Fruit fly (Drosophila melanogaster): ENCODE measurements around the gene CG11034.

The CG11034 gene

DNA sequence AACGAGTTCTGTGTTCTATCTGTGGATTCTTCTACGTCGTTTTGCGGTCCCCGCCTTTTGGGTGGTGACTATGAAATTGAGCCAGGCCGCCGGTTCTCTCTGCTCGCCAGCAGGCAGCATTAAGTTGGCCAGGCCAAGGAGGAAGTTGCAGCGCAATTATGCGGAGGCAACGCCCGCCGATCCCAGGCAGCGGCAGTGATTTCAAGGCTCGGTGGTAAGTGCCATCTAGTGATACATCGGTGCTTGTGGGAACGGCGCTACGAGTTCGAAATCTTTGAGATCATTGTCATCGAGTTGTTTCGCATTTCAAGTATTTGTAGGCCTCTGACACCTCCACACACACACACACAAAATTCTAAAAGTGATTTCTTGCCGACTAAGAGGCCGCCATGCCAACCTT, 21.5 kb upstream of the CG11034 start, which contains the start of gene CG31913:
CG31913 (plus strand) TSS at position 301 of the 400 bp plus-strand sequence.
- TF ChIP-seq cwo (GFP tag; optimal IDR thresholded peaks at IDR 0.05): no peak
- no peak for TF ChIP-seq otp (GFP tag; IDR thresholded peaks at IDR 0.05)
- TF ChIP-seq CG6175 (GFP tag; IDR thresholded peaks at IDR 0.05): no peak
- no peak for TF ChIP-seq zen (tag; optimal IDR thresholded peaks at IDR 0.05)
- no peak for TF ChIP-seq CG9797 (GFP tag; optimal IDR thresholded peaks at IDR 0.05)
- TF ChIP-seq shn (GFP tag; optimal IDR thresholded peaks at IDR 0.05): no peak
- no peak for TF ChIP-seq Max (GFP tag; optimal IDR thresholded peaks at IDR 0.05)
- TF ChIP-seq CG7556 (GFP tag; optimal IDR thresholded peaks at IDR 0.05): no peak
- TF ChIP-seq sim (GFP tag; IDR thresholded peaks at IDR 0.05): no peak

DNA sequence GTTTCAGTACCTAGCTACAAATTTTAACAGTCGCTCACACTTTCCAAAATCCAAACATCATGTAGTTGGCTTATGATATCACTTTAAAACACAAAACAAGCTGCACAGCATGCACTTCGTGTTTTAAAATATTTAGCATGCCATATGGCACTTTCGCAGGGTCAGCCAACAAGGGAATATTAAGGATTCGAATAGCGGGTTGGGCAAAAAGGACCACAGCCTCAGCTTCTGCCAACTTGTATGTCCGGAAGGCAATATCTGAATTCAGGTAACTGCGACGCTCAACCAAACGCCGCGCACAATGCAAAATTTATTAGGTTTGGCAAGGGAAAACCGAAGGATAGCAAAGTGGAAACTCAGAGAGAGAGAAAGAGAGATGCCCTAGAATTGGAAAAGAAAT, 15.9 kb upstream of the CG11034 start:
- TF ChIP-seq Hsf (GFP tag; optimal IDR thresholded peaks at IDR 0.05) (no peak), tll (GFP tag; optimal IDR thresholded peaks at IDR 0.05) (peak in 1 of 2 experiments; percentile 59), zen (tag; optimal IDR thresholded peaks at IDR 0.05) (peak; percentile 46), Ets65A (GFP tag) (peak; percentile 29), CG15479 (GFP tag; optimal IDR thresholded peaks at IDR 0.05) (peak; percentile 15), CG14860 (GFP tag; IDR thresholded peaks at IDR 0.05; ENCODE audit: partially characterized antibody) (no peak), twi (tag; optimal IDR thresholded peaks at IDR 0.05) (peak; percentile 79), cad (GFP tag; optimal IDR thresholded peaks at IDR 0.05) (peak; percentile 54)

DNA sequence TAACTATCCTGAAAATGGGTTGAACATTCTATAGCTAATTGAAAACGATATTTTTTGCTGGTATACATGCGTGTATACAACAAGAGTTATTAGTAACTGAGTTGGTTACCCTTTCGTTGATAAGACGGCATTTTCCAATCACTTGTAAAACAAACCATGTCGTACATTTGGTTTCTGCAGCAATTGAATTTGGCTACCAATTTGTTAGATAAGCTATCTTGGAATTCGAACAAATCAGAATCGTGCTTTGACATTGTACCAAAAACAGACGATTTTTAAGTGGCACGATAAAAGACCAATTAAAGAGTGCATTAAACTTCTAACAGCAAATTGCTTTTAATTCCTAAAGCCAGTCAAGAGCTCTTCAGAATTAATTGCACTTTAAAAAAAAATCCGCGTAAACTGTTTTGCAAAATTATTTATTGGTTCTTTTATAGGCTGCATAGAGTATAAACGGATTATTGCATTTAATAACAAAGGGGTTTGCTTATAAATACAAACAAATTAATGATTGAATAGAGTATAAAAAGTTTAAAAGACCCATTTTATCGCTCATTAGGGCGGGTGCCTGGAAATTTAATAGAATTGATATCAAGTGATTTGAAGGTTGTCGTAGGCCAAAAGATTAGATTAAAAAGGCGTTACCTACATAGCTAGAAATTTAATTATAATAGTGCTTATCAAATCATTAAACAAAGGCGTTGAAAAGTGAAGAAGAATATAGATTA, 14.2 kb upstream of the CG11034 start:
- TF ChIP-seq CTCF (GFP tag; optimal IDR thresholded peaks at IDR 0.05): no peak
- TF ChIP-seq bowl (GFP tag; IDR thresholded peaks at IDR 0.05): no peak
- TF ChIP-seq ash1 (GFP tag; optimal IDR thresholded peaks at IDR 0.05): no peak
- TF ChIP-seq sug (tag; optimal IDR thresholded peaks at IDR 0.05): peak; percentile 27
- TF ChIP-seq CG15269 (tag; optimal IDR thresholded peaks at IDR 0.05): peak; percentile 25
- peak; percentile 8 for TF ChIP-seq gem (tag; optimal IDR thresholded peaks at IDR 0.05)
- TF ChIP-seq caup (GFP tag; optimal IDR thresholded peaks at IDR 0.05; ENCODE audit: severe bottlenecking): peak; percentile 61
- no peak for TF ChIP-seq Dbx (GFP tag; IDR thresholded peaks at IDR 0.05)
- TF ChIP-seq amos (GFP tag; IDR thresholded peaks at IDR 0.05; ENCODE audit: partially characterized antibody): no peak
- no peak for TF ChIP-seq CG3847 (GFP tag; IDR thresholded peaks at IDR 0.05)
- TF ChIP-seq D19A (tag; optimal IDR thresholded peaks at IDR 0.05): peak; percentile 60
- no peak for TF ChIP-seq pnt (GFP tag; optimal IDR thresholded peaks at IDR 0.05)
- TF ChIP-seq CG33213 (GFP tag; optimal IDR thresholded peaks at IDR 0.05): no peak
- TF ChIP-seq BtbVII (GFP tag; optimal IDR thresholded peaks at IDR 0.05): no peak
- peak in 1 of 2 experiments; percentile 7 for TF ChIP-seq Hr51 (GFP tag; optimal IDR thresholded peaks at IDR 0.05)
- peak; percentile 20; the same call in 1 of the 2 replicates for TF ChIP-seq GATAe (GFP tag; conservative IDR thresholded peaks at IDR 0.05)
- no peak for TF ChIP-seq CG15011 (GFP tag; optimal IDR thresholded peaks at IDR 0.05)
- no peak for TF ChIP-seq Fer2 (tag; optimal IDR thresholded peaks at IDR 0.05)
- TF ChIP-seq Xrp1 (GFP tag; IDR thresholded peaks at IDR 0.05): 0 out of 2 replicates have a peak, but pooled peaks have one; percentile 6
- no peak for TF ChIP-seq trh (GFP tag; optimal IDR thresholded peaks at IDR 0.05)
- peak; percentile 94 for TF ChIP-seq mirr (GFP tag; optimal IDR thresholded peaks at IDR 0.05)
- peak; percentile 88 for TF ChIP-seq sd (tag; optimal IDR thresholded peaks at IDR 0.05)
- peak; percentile 52 for TF ChIP-seq sens (GFP tag)
- no peak for TF ChIP-seq pum (GFP tag; optimal IDR thresholded peaks at IDR 0.05)
- no peak for TF ChIP-seq Stat92E (GFP tag; optimal IDR thresholded peaks at IDR 0.05)
- TF ChIP-seq Xbp1 (GFP tag; optimal IDR thresholded peaks at IDR 0.05): no peak
- TF ChIP-seq grn (GFP tag; optimal IDR thresholded peaks at IDR 0.05): peak; percentile 2
- peak; percentile 25 for TF ChIP-seq lab (GFP tag; optimal IDR thresholded peaks at IDR 0.05)
- TF ChIP-seq Nf-YA (GFP tag; IDR thresholded peaks at IDR 0.05): no peak
- no peak for TF ChIP-seq row (GFP tag; IDR thresholded peaks at IDR 0.05)
- TF ChIP-seq CG34376 (GFP tag; optimal IDR thresholded peaks at IDR 0.05): peak; percentile 26

Data from whole organism, embryonic.